Worm (Caenorhabditis elegans): ENCODE measurements around the gene nfu-1.

- no peak for TF ChIP-seq hmg-20 (GFP tag; IDR thresholded peaks at IDR 0.05)
- TF ChIP-seq ama-1 (optimal IDR thresholded peaks at IDR 0.05) = no peak
- TF ChIP-seq ama-1 (GFP tag; optimal IDR thresholded peaks at IDR 0.05) = no peak
- TF ChIP-seq aptf-2 (GFP tag; conservative IDR thresholded peaks at IDR 0.05) = no peak
- TF ChIP-seq F39B2.1 (GFP tag; IDR thresholded peaks at IDR 0.05) = no peak
- TF ChIP-seq nfya-1 (tag; optimal IDR thresholded peaks at IDR 0.05; ENCODE audit: borderline replicate concordance, insufficient read depth) = no peak
- no peak for TF ChIP-seq somi-1 (GFP tag; optimal IDR thresholded peaks at IDR 0.05)
- TF ChIP-seq pbrm-1 (GFP tag; IDR thresholded peaks at IDR 0.05) = no peak
- TF ChIP-seq ztf-6 (GFP tag; IDR thresholded peaks at IDR 0.05) = no peak
- TF ChIP-seq sea-2 (GFP tag; IDR thresholded peaks at IDR 0.05) = no peak
- TF ChIP-seq snpc-1.1 (tag; optimal IDR thresholded peaks at IDR 0.05; ENCODE audit: insufficient read depth) = no peak
- no peak for TF ChIP-seq mes-4 (tag; optimal IDR thresholded peaks at IDR 0.05)
- no peak for TF ChIP-seq aptf-3 (GFP tag; IDR thresholded peaks at IDR 0.05)
- no peak for TF ChIP-seq atf-7 (tag; optimal IDR thresholded peaks at IDR 0.05)
Measured at ce11 chrIV:10422230-10422629, 35.0 kb downstream of the nfu-1 start.

All from whole organism, young adult.